Worm (Caenorhabditis elegans): Measurements from ENCODE around the gene nmr-1.
A peak's percentile ranks its signal among the peaks of the same experiment; 100 is the strongest.

Gene nmr-1

DNA sequence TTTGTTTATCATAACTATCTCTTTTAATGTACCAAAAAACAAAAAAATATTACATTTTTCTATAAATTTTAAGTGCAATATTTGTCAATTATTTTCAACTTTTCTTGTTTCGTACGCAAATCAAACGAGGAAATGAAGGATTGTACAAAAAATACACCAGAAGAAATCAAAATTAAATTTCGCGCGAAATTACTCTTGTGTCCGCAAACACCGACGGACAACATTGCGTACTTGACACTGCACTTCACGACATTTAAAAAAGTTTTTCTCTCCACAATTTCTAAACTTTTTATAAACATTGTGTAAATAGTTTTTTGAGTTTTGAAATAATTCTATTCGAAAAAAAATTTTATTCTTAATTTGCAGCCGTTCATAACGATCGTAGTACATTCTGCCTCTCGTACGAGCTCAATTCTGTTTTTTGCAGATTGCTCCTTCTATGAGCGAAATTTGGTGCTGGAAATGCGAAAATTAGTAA is 27.6 kb upstream of the nmr-1 start, which contains the start of gene mrps-16 (continued):
- TF ChIP-seq mes-4 (tag; optimal IDR thresholded peaks at IDR 0.05) = no peak
- TF ChIP-seq atf-7 (tag; optimal IDR thresholded peaks at IDR 0.05) = no peak
- peak; percentile 87 for TF ChIP-seq lin-54 (GFP tag; optimal IDR thresholded peaks at IDR 0.05)
- no peak for TF ChIP-seq nhr-27 (tag; optimal IDR thresholded peaks at IDR 0.05)
- no peak for TF ChIP-seq F22D6.2 (tag; optimal IDR thresholded peaks at IDR 0.05)
- TF ChIP-seq pbrm-1 (GFP tag; IDR thresholded peaks at IDR 0.05) = 0 out of 2 replicates have a peak, but pooled peaks have one; percentile 19
- no peak for TF ChIP-seq F57C9.4 (tag; optimal IDR thresholded peaks at IDR 0.05)
- 0 out of 2 replicates have a peak, but pooled peaks have one; percentile 50 for TF ChIP-seq madf-3 (GFP tag; IDR thresholded peaks at IDR 0.05)
- TF ChIP-seq lir-1 (GFP tag; conservative IDR thresholded peaks at IDR 0.05) = no peak
- no peak for TF ChIP-seq hsf-1 (GFP tag; IDR thresholded peaks at IDR 0.05)
- no peak for TF ChIP-seq ama-1 (optimal IDR thresholded peaks at IDR 0.05)
- no peak for TF ChIP-seq ama-1 (GFP tag; optimal IDR thresholded peaks at IDR 0.05)
- peak; percentile 42 for TF ChIP-seq F33H1.4 (GFP tag; IDR thresholded peaks at IDR 0.05)
- peak; percentile 17 for TF ChIP-seq snpc-4 (GFP tag; optimal IDR thresholded peaks at IDR 0.05)
- peak in 2 of 4 experiments; percentile 23 to 50 for TF ChIP-seq snpc-4 (tag; optimal IDR thresholded peaks at IDR 0.05)
- no peak for TF ChIP-seq tbx-9 (tag; optimal IDR thresholded peaks at IDR 0.05; ENCODE audit: borderline replicate concordance)
- TF ChIP-seq aptf-2 (GFP tag; conservative IDR thresholded peaks at IDR 0.05) = no peak
- TF ChIP-seq fkh-3 (tag; optimal IDR thresholded peaks at IDR 0.05) = no peak
- no peak for TF ChIP-seq nfyb-1 (GFP tag; IDR thresholded peaks at IDR 0.05)
- no peak for TF ChIP-seq nhr-179 (tag; optimal IDR thresholded peaks at IDR 0.05)
- TF ChIP-seq T07F8.4 (tag; optimal IDR thresholded peaks at IDR 0.05) = no peak
- TF ChIP-seq ztf-28 (GFP tag; IDR thresholded peaks at IDR 0.05) = no peak
- TF ChIP-seq bed-2 (GFP tag; IDR thresholded peaks at IDR 0.05) = no peak
- TF ChIP-seq bed-1 (GFP tag; IDR thresholded peaks at IDR 0.05) = no peak
- TF ChIP-seq attf-5 (GFP tag; optimal IDR thresholded peaks at IDR 0.05) = no peak
- TF ChIP-seq egl-44 (GFP tag; IDR thresholded peaks at IDR 0.05) = no peak
- TF ChIP-seq let-607 (tag; optimal IDR thresholded peaks at IDR 0.05) = no peak
- no peak for TF ChIP-seq lin-26 (GFP tag; IDR thresholded peaks at IDR 0.05)
- TF ChIP-seq ZK185.1 (tag; optimal IDR thresholded peaks at IDR 0.05; ENCODE audit: poor library complexity, severe bottlenecking) = peak; percentile 54
- no peak for TF ChIP-seq tlf-1 (GFP tag; optimal IDR thresholded peaks at IDR 0.05)
- TF ChIP-seq mel-28 (tag; optimal IDR thresholded peaks at IDR 0.05; ENCODE audit: borderline replicate concordance) = no peak
- TF ChIP-seq B0261.1 (tag; optimal IDR thresholded peaks at IDR 0.05) = no peak
- no peak for TF ChIP-seq F49E8.2 (tag; optimal IDR thresholded peaks at IDR 0.05; ENCODE audit: insufficient read depth)
- no peak for TF ChIP-seq cebp-2 (GFP tag; IDR thresholded peaks at IDR 0.05)
- no peak for TF ChIP-seq lag-1 (GFP tag; IDR thresholded peaks at IDR 0.05)
- TF ChIP-seq hlh-12 (tag; optimal IDR thresholded peaks at IDR 0.05) = no peak
- no peak for TF ChIP-seq ztf-25 (GFP tag; IDR thresholded peaks at IDR 0.05)
- TF ChIP-seq Y56A3A.18 (GFP tag; IDR thresholded peaks at IDR 0.05) = no peak
- 0 out of 2 replicates have a peak, but pooled peaks have one; percentile 17 for TF ChIP-seq ceh-91 (GFP tag; IDR thresholded peaks at IDR 0.05)
- TF ChIP-seq ztf-26 (tag; optimal IDR thresholded peaks at IDR 0.05) = no peak
- TF ChIP-seq F37B4.10 (GFP tag; IDR thresholded peaks at IDR 0.05) = no peak
- TF ChIP-seq efl-1 (GFP tag; optimal IDR thresholded peaks at IDR 0.05) = peak; percentile 85
- TF ChIP-seq T26A5.8 (tag; optimal IDR thresholded peaks at IDR 0.05) = no peak
- TF ChIP-seq hmg-1.2 (GFP tag; IDR thresholded peaks at IDR 0.05) = peak; percentile 31; the same call in 1 of the 2 replicates
- TF ChIP-seq ekl-4 (GFP tag; IDR thresholded peaks at IDR 0.05) = no peak
- TF ChIP-seq ceh-58 (GFP tag; IDR thresholded peaks at IDR 0.05) = no peak
- TF ChIP-seq attf-3 (GFP tag; conservative IDR thresholded peaks at IDR 0.05) = no peak
- no peak for TF ChIP-seq akir-1 (GFP tag; optimal IDR thresholded peaks at IDR 0.05)
- no peak for TF ChIP-seq ztf-22 (GFP tag; optimal IDR thresholded peaks at IDR 0.05)
- no peak for TF ChIP-seq lsy-27 (tag; optimal IDR thresholded peaks at IDR 0.05; ENCODE audit: borderline replicate concordance, insufficient read depth)

Measured in whole organism, young adult.